Worm (Caenorhabditis elegans): ENCODE measurements around the gene T18D3.5.

T18D3.5 gene

DNA sequence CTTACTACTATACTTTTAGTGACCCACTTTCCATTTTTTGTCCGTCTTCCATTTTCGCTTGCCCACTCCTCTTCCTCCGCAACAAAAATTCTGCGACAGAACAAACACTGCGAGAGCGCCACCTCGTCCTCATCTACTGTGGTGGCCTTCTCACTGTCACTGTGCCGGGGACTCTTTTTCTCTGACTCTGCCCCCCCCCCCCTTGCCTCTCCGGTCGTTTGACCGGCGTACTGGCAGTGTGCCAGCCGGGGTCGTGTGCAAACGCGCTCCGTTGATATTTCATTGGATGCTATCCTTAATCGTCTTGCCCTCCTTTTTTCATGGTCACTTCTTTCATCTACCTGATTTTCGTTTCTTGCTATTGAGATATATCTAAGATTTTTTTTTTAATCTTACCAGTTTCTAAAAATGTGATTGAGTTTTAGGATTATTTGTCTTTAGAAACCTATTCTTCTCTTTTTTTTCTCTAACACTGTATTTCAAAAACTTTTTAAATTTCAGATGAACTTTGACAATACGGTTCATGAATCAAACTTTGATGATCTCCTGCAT lies 16.9 kb downstream of the T18D3.5 start, which contains the start of gene atf-6:
Gene atf-6, plus strand, starts transcription at position 502 of the 552 bp plus-strand sequence.
- TF ChIP-seq blmp-1 (tag; optimal IDR thresholded peaks at IDR 0.05), result peak; percentile 84
- TF ChIP-seq mep-1 (tag; optimal IDR thresholded peaks at IDR 0.05), result peak; percentile 81
- peak; percentile 75 to 76 for TF ChIP-seq lsy-2 (tag; optimal IDR thresholded peaks at IDR 0.05)
- peak; percentile 44 for TF ChIP-seq lin-39 (tag; optimal IDR thresholded peaks at IDR 0.05)
- TF ChIP-seq swsn-7 (tag; optimal IDR thresholded peaks at IDR 0.05), result peak; percentile 92
- peak; percentile 69 for TF ChIP-seq hpl-2 (GFP tag; optimal IDR thresholded peaks at IDR 0.05)
- peak; percentile 59 for TF ChIP-seq ceh-8 (GFP tag; optimal IDR thresholded peaks at IDR 0.05)
- TF ChIP-seq mef-2 (tag; optimal IDR thresholded peaks at IDR 0.05), result peak; percentile 12
- TF ChIP-seq C34B4.2 (tag; optimal IDR thresholded peaks at IDR 0.05), result no peak
- TF ChIP-seq skn-1 (tag; optimal IDR thresholded peaks at IDR 0.05), result peak; percentile 91
- peak; percentile 76 for TF ChIP-seq grh-1 (GFP tag; IDR thresholded peaks at IDR 0.05)
- no peak for TF ChIP-seq nhr-76 (tag; optimal IDR thresholded peaks at IDR 0.05)
- TF ChIP-seq elt-3 (tag; optimal IDR thresholded peaks at IDR 0.05), result peak in 3 of 6 experiments; percentile 38 to 65 (median 49)
- peak; percentile 65 for TF ChIP-seq lin-13 (GFP tag; optimal IDR thresholded peaks at IDR 0.05)
- TF ChIP-seq ceh-90 (tag; optimal IDR thresholded peaks at IDR 0.05), result no peak
- TF ChIP-seq nhr-237 (tag; optimal IDR thresholded peaks at IDR 0.05), result peak; percentile 40
- no peak for TF ChIP-seq hlh-4 (tag; optimal IDR thresholded peaks at IDR 0.05)
- TF ChIP-seq C16A3.4 (tag; optimal IDR thresholded peaks at IDR 0.05), result peak; percentile 87
- TF ChIP-seq fkh-8 (tag; optimal IDR thresholded peaks at IDR 0.05), result peak; percentile 77
- no peak for TF ChIP-seq ama-1 (optimal IDR thresholded peaks at IDR 0.05)
- TF ChIP-seq dsc-1 (tag; optimal IDR thresholded peaks at IDR 0.05), result peak; percentile 69
- TF ChIP-seq snu-23 (GFP tag; optimal IDR thresholded peaks at IDR 0.05), result peak; percentile 90
- TF ChIP-seq aha-1 (tag; optimal IDR thresholded peaks at IDR 0.05), result no peak
- peak; percentile 34 for TF ChIP-seq F16B12.6 (tag; optimal IDR thresholded peaks at IDR 0.05)
- TF ChIP-seq nhr-28 (tag; optimal IDR thresholded peaks at IDR 0.05), result no peak
- TF ChIP-seq irx-1 (tag; optimal IDR thresholded peaks at IDR 0.05), result peak; percentile 54
- no peak for TF ChIP-seq nhr-12 (tag; optimal IDR thresholded peaks at IDR 0.05)
- TF ChIP-seq sup-37 (GFP tag; optimal IDR thresholded peaks at IDR 0.05), result peak; percentile 33
- TF ChIP-seq pag-3 (tag; optimal IDR thresholded peaks at IDR 0.05; ENCODE audit: borderline replicate concordance, insufficient read depth), result no peak
- no peak for TF ChIP-seq nhr-11 (tag; optimal IDR thresholded peaks at IDR 0.05)
- peak; percentile 66 for TF ChIP-seq lin-15B (tag; optimal IDR thresholded peaks at IDR 0.05)
- peak; percentile 67 for TF ChIP-seq elt-2 (tag; optimal IDR thresholded peaks at IDR 0.05)
- TF ChIP-seq lin-14 (GFP tag; optimal IDR thresholded peaks at IDR 0.05), result peak; percentile 97
- TF ChIP-seq lin-35 (GFP tag; optimal IDR thresholded peaks at IDR 0.05), result peak; percentile 67 to 76
- no peak; the same call in 1 of the 2 replicates for TF ChIP-seq ceh-88 (GFP tag; IDR thresholded peaks at IDR 0.05)
- TF ChIP-seq nhr-90 (tag; optimal IDR thresholded peaks at IDR 0.05; ENCODE audit: poor library complexity), result peak; percentile 87
- no peak for TF ChIP-seq fos-1 (tag; optimal IDR thresholded peaks at IDR 0.05)
- peak; percentile 29 for TF ChIP-seq sox-4 (tag; optimal IDR thresholded peaks at IDR 0.05)
- no peak for TF ChIP-seq unc-62 (GFP tag; optimal IDR thresholded peaks at IDR 0.05)
- TF ChIP-seq ceh-82 (tag; optimal IDR thresholded peaks at IDR 0.05), result peak; percentile 55 to 93 (median 56)
- TF ChIP-seq snpc-4 (tag; optimal IDR thresholded peaks at IDR 0.05), result peak; percentile 66
- no peak for TF ChIP-seq Y116A8C.19 (tag; optimal IDR thresholded peaks at IDR 0.05; ENCODE audit: borderline replicate concordance)
- TF ChIP-seq ztf-4 (tag; optimal IDR thresholded peaks at IDR 0.05), result no peak
- peak; percentile 81 for TF ChIP-seq tbx-2 (tag; optimal IDR thresholded peaks at IDR 0.05)
- TF ChIP-seq nhr-77 (tag; optimal IDR thresholded peaks at IDR 0.05), result peak; percentile 71
- peak; percentile 86 for TF ChIP-seq nhr-47 (tag; optimal IDR thresholded peaks at IDR 0.05)
- TF ChIP-seq efl-3 (GFP tag; optimal IDR thresholded peaks at IDR 0.05), result no peak
- peak; percentile 91 for TF ChIP-seq nhr-71 (tag; optimal IDR thresholded peaks at IDR 0.05)
- TF ChIP-seq zip-4 (GFP tag; optimal IDR thresholded peaks at IDR 0.05), result no peak
- TF ChIP-seq ceh-63 (GFP tag; optimal IDR thresholded peaks at IDR 0.05), result no peak
- no peak for TF ChIP-seq hlh-17 (GFP tag; optimal IDR thresholded peaks at IDR 0.05; ENCODE audit: borderline replicate concordance)
- peak; percentile 67 for TF ChIP-seq isw-1 (GFP tag; IDR thresholded peaks at IDR 0.05)
- TF ChIP-seq aly-2 (tag; optimal IDR thresholded peaks at IDR 0.05), result no peak
